Fruit fly (Drosophila melanogaster): ENCODE measurements around the gene Polr2B.

DNA sequence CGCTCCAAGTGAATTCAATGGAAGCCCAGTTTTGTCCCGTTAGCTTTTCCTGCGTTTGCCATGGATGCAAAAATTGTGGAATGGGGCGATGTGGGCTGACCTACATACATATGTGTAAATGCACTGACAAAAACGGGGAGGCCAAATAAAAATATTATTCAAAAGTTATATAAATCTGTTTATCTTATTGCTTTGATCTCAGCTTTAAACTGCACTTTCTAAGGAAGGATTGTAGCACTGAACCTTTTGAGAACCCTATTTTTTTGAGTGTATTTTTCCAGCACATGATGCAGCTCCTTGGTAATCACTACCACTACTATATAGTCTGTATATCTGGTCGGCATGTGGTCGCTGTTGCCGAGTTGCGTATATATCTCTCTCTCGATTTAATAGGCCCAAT lies 48.6 kb upstream of the Polr2B start:
- no peak for TF ChIP-seq h (optimal IDR thresholded peaks at IDR 0.05)
- no peak for TF ChIP-seq psq (optimal IDR thresholded peaks at IDR 0.05)
